Worm (Caenorhabditis elegans) whole organism, L4 larva: ENCODE data around the gene tag-293.

Experiments
- F26F4.8 ChIP-seq: fragments of 200-800 bp; sonication (Bioruptor generic); conservative IDR thresholded peaks from 2 replicates; pipeline ENCODE4 v1.3.6; 2022; ENCODE audit warnings: missing genetic modification characterization, missing compliant biosample characterization
- F37D6.2 ChIP-seq: sonication (generic microtip); optimal IDR thresholded peaks from 2 replicates; lab custom pipeline; 2016; ENCODE audit warnings: mild to moderate bottlenecking, missing genetic modification characterization, missing compliant biosample characterization
- T26A8.4 ChIP-seq: fragments of 200-800 bp; sonication (Bioruptor generic); IDR thresholded peaks from 2 replicates; pipeline ENCODE4 v1.3.6; 2022; ENCODE audit warnings: missing genetic modification characterization, missing compliant biosample characterization
- Y5F2A.4 ChIP-seq: fragments of 200-800 bp; sonication (Bioruptor generic); optimal IDR thresholded peaks from 2 replicates; lab custom pipeline; 2018; ENCODE audit warnings: mild to moderate bottlenecking, missing genetic modification characterization, missing compliant biosample characterization
- aha-1 ChIP-seq: fragments of 150-350 bp; peaks from one replicate; lab custom pipeline; 2014; ENCODE audit warnings: missing biosample characterization, missing genetic modification characterization
- aly-2 ChIP-seq: sonication (generic microtip); optimal IDR thresholded peaks from 2 replicates; lab custom pipeline; 2018; ENCODE audit warnings: missing biosample characterization, missing genetic modification characterization
- attf-4 ChIP-seq: sonication (generic microtip); optimal IDR thresholded peaks from 3 replicates; lab custom pipeline; 2017; ENCODE audit warnings: missing biosample characterization, missing genetic modification characterization
- ceh-20 ChIP-seq: fragments of 200-800 bp; sonication (Bioruptor generic); IDR thresholded peaks from 2 replicates; pipeline ENCODE4 v1.3.6; 2022; ENCODE audit warnings: missing genetic modification reagents, missing genetic modification characterization, missing compliant biosample characterization
- ceh-44 ChIP-seq: fragments of 200-800 bp; sonication (Bioruptor generic); IDR thresholded peaks from 2 replicates; pipeline ENCODE4 v1.3.6; 2022; ENCODE audit warnings: missing genetic modification reagents, missing genetic modification characterization, missing compliant biosample characterization
- ceh-82 ChIP-seq: sonication (generic microtip); optimal IDR thresholded peaks from 2 replicates; lab custom pipeline; 2017; ENCODE audit warnings: missing biosample characterization, missing genetic modification characterization
- cey-2 ChIP-seq: sonication (generic microtip); optimal IDR thresholded peaks from 3 replicates; lab custom pipeline; 2017; ENCODE audit warnings: missing genetic modification characterization, mild to moderate bottlenecking, missing compliant biosample characterization, antibody characterized with exemption, borderline replicate concordance; ENCODE audit not compliant: insufficient read depth
- ctbp-1 ChIP-seq: fragments of 200-800 bp; sonication (Bioruptor generic); IDR thresholded peaks from 2 replicates; pipeline ENCODE4 v1.3.6; 2022; ENCODE audit warnings: missing genetic modification reagents, missing genetic modification characterization, missing compliant biosample characterization
- daf-8 ChIP-seq: fragments of 200-800 bp; sonication (Bioruptor generic); IDR thresholded peaks from 2 replicates; pipeline ENCODE4 v1.3.6; 2022; ENCODE audit warnings: missing genetic modification characterization, missing compliant biosample characterization
- dmd-8 ChIP-seq: fragments of 200-800 bp; sonication (Bioruptor generic); IDR thresholded peaks from 2 replicates; pipeline ENCODE4 v1.3.6; 2022; ENCODE audit warnings: missing genetic modification characterization, missing compliant biosample characterization
- dve-1 ChIP-seq: sonication (generic microtip); optimal IDR thresholded peaks from 2 replicates; lab custom pipeline; 2017; ENCODE audit warnings: antibody characterized with exemption, mild to moderate bottlenecking, missing genetic modification characterization, missing compliant biosample characterization; ENCODE audit not compliant: insufficient read depth
- egl-43 ChIP-seq: fragments of 200-800 bp; sonication (Bioruptor generic); IDR thresholded peaks from 2 replicates; pipeline ENCODE4 v1.3.6; 2022; ENCODE audit warnings: missing genetic modification reagents, missing genetic modification characterization, missing compliant biosample characterization
- hif-1 ChIP-seq, 2 experiments: sonication (generic microtip); optimal IDR thresholded peaks; 2 replicates each; lab custom pipeline; 2016 to 2017; ENCODE audit warnings: missing compliant biosample characterization in 2 of 2, missing genetic modification characterization in 2 of 2, missing genetic modification reagents in 2 of 2, missing genotype in 2 of 2, mild to moderate bottlenecking in 1 of 2
- hmg-1.1 ChIP-seq: fragments of 200-800 bp; sonication (Bioruptor generic); IDR thresholded peaks from 2 replicates; pipeline ENCODE4 v1.3.6; 2022; ENCODE audit warnings: missing genetic modification reagents, missing genetic modification characterization, missing compliant biosample characterization
- lim-7 ChIP-seq: fragments of 200-800 bp; sonication (Bioruptor generic); IDR thresholded peaks from 2 replicates; pipeline ENCODE4 v1.3.6; 2022; ENCODE audit warnings: missing genetic modification characterization, missing compliant biosample characterization
- lin-1 ChIP-seq: fragments of 200-800 bp; sonication (Bioruptor generic); IDR thresholded peaks from 2 replicates; pipeline ENCODE4 v1.3.6; 2022; ENCODE audit warnings: missing genetic modification reagents, missing genetic modification characterization, missing compliant biosample characterization
- lin-15B ChIP-seq: fragments of 150-350 bp; sonication (generic microtip); optimal IDR thresholded peaks from 3 replicates; lab custom pipeline; 2014; ENCODE audit warnings: missing biosample characterization, missing genetic modification characterization
- madf-5 ChIP-seq, 2 experiments: fragments of 200-800 bp; sonication (Bioruptor generic); IDR thresholded peaks; 2 replicates each; pipeline ENCODE4 v1.3.6; 2022; ENCODE audit warnings: missing compliant biosample characterization in 2 of 2, missing genetic modification characterization in 2 of 2
- mdt-29 ChIP-seq: fragments of 200-800 bp; sonication (Bioruptor generic); IDR thresholded peaks from 2 replicates; pipeline ENCODE4 v1.3.6; 2022; ENCODE audit warnings: missing genetic modification reagents, missing genetic modification characterization, missing compliant biosample characterization
- nhr-10 ChIP-seq: fragments of 150-350 bp; optimal IDR thresholded peaks from 2 replicates; lab custom pipeline; 2014; ENCODE audit warnings: missing biosample characterization, missing genetic modification characterization
- nhr-11 ChIP-seq: fragments of 150-350 bp; optimal IDR thresholded peaks from 2 replicates; lab custom pipeline; 2014; ENCODE audit warnings: missing biosample characterization, missing genetic modification characterization
- nhr-111 ChIP-seq: fragments of 200-800 bp; sonication (Bioruptor generic); optimal IDR thresholded peaks from 2 replicates; lab custom pipeline; 2018; ENCODE audit warnings: mild to moderate bottlenecking, missing genetic modification characterization, missing compliant biosample characterization
- nhr-48 ChIP-seq: sonication (generic microtip); optimal IDR thresholded peaks from 2 replicates; lab custom pipeline; 2016; ENCODE audit warnings: mild to moderate bottlenecking, missing genetic modification characterization, missing compliant biosample characterization
- nhr-77 ChIP-seq: fragments of 150-350 bp; optimal IDR thresholded peaks from 2 replicates; lab custom pipeline; 2014; ENCODE audit warnings: missing biosample characterization, missing genetic modification characterization
- rbr-2 ChIP-seq: sonication (generic microtip); optimal IDR thresholded peaks from 2 replicates; lab custom pipeline; 2016; ENCODE audit warnings: missing genotype, missing genetic modification characterization, missing compliant biosample characterization
- spr-1 ChIP-seq: sonication (generic microtip); optimal IDR thresholded peaks from 2 replicates; lab custom pipeline; 2016; ENCODE audit warnings: mild to moderate bottlenecking, missing genetic modification characterization, missing compliant biosample characterization
- spr-3 ChIP-seq: fragments of 200-800 bp; sonication (Bioruptor generic); optimal IDR thresholded peaks from 2 replicates; lab custom pipeline; 2018; ENCODE audit warnings: mild to moderate bottlenecking, missing genetic modification characterization, missing compliant biosample characterization
- tag-97 ChIP-seq: fragments of 200-800 bp; sonication (Bioruptor generic); IDR thresholded peaks from 2 replicates; pipeline ENCODE4 v1.3.6; 2022; ENCODE audit warnings: missing genetic modification characterization, missing compliant biosample characterization
- unc-130 ChIP-seq: sonication (generic microtip); optimal IDR thresholded peaks from 2 replicates; lab custom pipeline; 2016; ENCODE audit warnings: missing genetic modification reagents, missing genetic modification characterization, missing compliant biosample characterization
- unc-62 ChIP-seq, 3 experiments: fragments of 150-350 bp in 1 of 3; sonication (generic microtip); optimal IDR thresholded peaks in 2 of 3; peaks in 1 of 3; 1 replicate in 1 of 3; 2 replicates in 2 of 3; lab custom pipeline; 2014 to 2017; ENCODE audit warnings: missing biosample characterization in 3 of 3, missing genetic modification characterization in 3 of 3, missing genetic modification reagents in 3 of 3, missing genotype in 1 of 3
- zag-1 ChIP-seq: fragments of 150-350 bp; optimal IDR thresholded peaks from 2 replicates; lab custom pipeline; 2014; ENCODE audit warnings: missing biosample characterization, missing genetic modification characterization
- zfp-3 ChIP-seq: fragments of 200-800 bp; sonication (Bioruptor generic); conservative IDR thresholded peaks from 2 replicates; pipeline ENCODE4 v1.3.6; 2022; ENCODE audit warnings: missing genetic modification reagents, missing genetic modification characterization, missing compliant biosample characterization

tag-293 gene

DNA sequence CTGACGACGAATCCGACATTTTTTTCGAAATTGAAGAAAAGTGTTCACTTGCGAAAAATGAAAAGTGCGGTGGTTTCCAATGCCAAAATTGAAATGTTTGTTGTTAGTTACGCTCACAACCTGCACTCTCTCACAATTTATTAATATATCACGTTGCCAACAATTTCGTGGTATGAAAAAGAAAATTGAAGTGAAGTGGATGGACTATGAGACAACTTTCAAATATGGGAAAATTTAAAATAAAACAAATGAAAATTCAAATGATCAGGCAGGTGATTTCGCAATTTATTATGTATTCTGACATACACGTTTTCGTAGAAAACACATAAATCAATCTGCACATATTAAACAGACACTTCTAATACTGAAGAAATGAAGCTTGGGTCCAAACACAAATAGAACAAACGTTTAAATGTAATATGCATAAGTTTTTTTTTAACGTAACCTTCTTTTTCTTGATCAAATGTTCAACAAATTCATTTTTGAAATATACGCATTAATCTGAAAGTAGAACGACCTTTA is 30.7 kb upstream of the tag-293 start, which contains the start of gene srp-6:
Gene srp-6, minus strand, starts transcription at position 51 of the 522 bp plus-strand sequence.
- TF ChIP-seq nhr-10 (tag; lab: Kevin White, UChicago) = no peak
- TF ChIP-seq hif-1 (tag; optimal IDR thresholded peaks at IDR 0.05; lab: Kevin White, UChicago) = no peak
- TF ChIP-seq lin-1 (GFP tag; lab: Robert Waterston, UW) = no peak
- TF ChIP-seq dmd-8 (GFP tag; lab: Robert Waterston, UW) = no peak
- TF ChIP-seq mdt-29 = no peak
- no peak for TF ChIP-seq aly-2 (tag; lab: Kevin White, UChicago)
- TF ChIP-seq unc-130 (GFP tag; lab: Kevin White, UChicago) = no peak
- TF ChIP-seq F37D6.2 (tag; lab: Kevin White, UChicago) = no peak
- TF ChIP-seq cey-2 (tag; lab: Kevin White, UChicago) = no peak
- no peak for TF ChIP-seq nhr-48 (tag; lab: Kevin White, UChicago)
- TF ChIP-seq tag-97 (GFP tag; lab: Robert Waterston, UW) = no peak
- no peak for TF ChIP-seq ceh-44 (GFP tag; lab: Robert Waterston, UW)
- peak; percentile 9 for TF ChIP-seq nhr-11 (tag; lab: Kevin White, UChicago)
- TF ChIP-seq ceh-20 (GFP tag; lab: Robert Waterston, UW) = no peak
- TF ChIP-seq unc-62 (GFP tag; optimal IDR thresholded peaks at IDR 0.05 in 1 of 2; lab: Kevin White, UChicago) = peak in 1 of 2 experiments; percentile 66
- no peak for TF ChIP-seq unc-62 (tag; optimal IDR thresholded peaks at IDR 0.05; lab: Kevin White, UChicago)
- TF ChIP-seq ceh-82 (tag; lab: Kevin White, UChicago) = no peak
- TF ChIP-seq madf-5 (GFP tag; IDR thresholded peaks at IDR 0.05; lab: Robert Waterston, UW) = no peak
- TF ChIP-seq lim-7 (GFP tag; lab: Robert Waterston, UW) = no peak
- TF ChIP-seq zag-1 (tag; lab: Kevin White, UChicago) = no peak
- TF ChIP-seq nhr-111 = no peak
- TF ChIP-seq dve-1 (tag; lab: Kevin White, UChicago) = peak; percentile 10
- no peak for TF ChIP-seq spr-1 (tag; lab: Kevin White, UChicago)
- no peak for TF ChIP-seq hmg-1.1

- TF ChIP-seq aha-1 (tag; lab: Kevin White, UChicago) (peak; percentile 22), F26F4.8 (GFP tag; lab: Robert Waterston, UW) (no peak)
Observed at ce11 chrV:7381008-7381407, 25.6 kb upstream of the tag-293 start, which contains the start of gene C03G6.17. Gene C03G6.17, minus strand, starts transcription at chrV:7381108.

DNA sequence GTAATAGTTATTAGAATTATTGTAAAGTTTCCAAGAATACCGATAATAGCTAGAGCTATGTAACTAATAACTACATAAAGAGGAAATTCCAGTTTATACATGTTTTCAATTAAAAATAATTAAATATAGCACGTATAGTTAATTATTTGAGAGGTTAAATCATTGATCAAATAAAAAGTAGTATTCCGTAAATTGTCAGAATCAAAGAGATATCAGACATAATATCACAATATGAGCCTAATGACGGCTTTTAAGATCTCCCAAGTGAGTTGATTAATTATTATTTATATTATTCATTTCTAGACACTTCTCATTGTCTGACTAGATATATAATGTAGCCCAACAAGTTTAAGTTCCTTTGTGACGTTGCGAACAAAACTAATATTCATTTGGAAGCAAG is 24.0 kb upstream of the tag-293 start, which contains the start of gene srsx-24:
Gene srsx-24, minus strand, starts transcription at position 101 of the 400 bp plus-strand sequence.
- no peak for TF ChIP-seq daf-8 (GFP tag; lab: Robert Waterston, UW)
- TF ChIP-seq zfp-3 = no peak
- no peak for TF ChIP-seq attf-4 (tag; lab: Kevin White, UChicago)
- TF ChIP-seq Y5F2A.4 (GFP tag; lab: Kevin White, UChicago) = no peak
- no peak for TF ChIP-seq ctbp-1 (GFP tag; lab: Robert Waterston, UW)
- TF ChIP-seq ceh-20 (GFP tag; lab: Robert Waterston, UW) = no peak
- no peak for TF ChIP-seq T26A8.4 (GFP tag; lab: Robert Waterston, UW)
- no peak for TF ChIP-seq dmd-8 (GFP tag; lab: Robert Waterston, UW)
- TF ChIP-seq lin-15B (tag; lab: Kevin White, UChicago) = no peak
- no peak for TF ChIP-seq rbr-2 (tag; lab: Kevin White, UChicago)
- TF ChIP-seq egl-43 (GFP tag; lab: Robert Waterston, UW) = no peak
- TF ChIP-seq, all 104 proteins: peak for 0

ce11 chrV:7374090-7374489 is 18.7 kb upstream of the tag-293 start, which contains the start of gene srx-56:
Gene srx-56, plus strand, starts transcription at chrV:7374390.
- peak in 1 of 2 experiments; percentile 20 for TF ChIP-seq unc-62 (GFP tag; optimal IDR thresholded peaks at IDR 0.05 in 1 of 2; lab: Kevin White, UChicago)
- TF ChIP-seq unc-62 (tag; optimal IDR thresholded peaks at IDR 0.05; lab: Kevin White, UChicago) = no peak
- no peak for TF ChIP-seq ceh-82 (tag; lab: Kevin White, UChicago)
- TF ChIP-seq spr-3 (GFP tag; lab: Kevin White, UChicago) = no peak
- no peak for TF ChIP-seq nhr-77 (tag; lab: Kevin White, UChicago)
- no peak for TF ChIP-seq hif-1 (tag; optimal IDR thresholded peaks at IDR 0.05; lab: Kevin White, UChicago)
